Worm (Caenorhabditis elegans): ENCODE measurements around the gene F42H10.3.

DNA sequence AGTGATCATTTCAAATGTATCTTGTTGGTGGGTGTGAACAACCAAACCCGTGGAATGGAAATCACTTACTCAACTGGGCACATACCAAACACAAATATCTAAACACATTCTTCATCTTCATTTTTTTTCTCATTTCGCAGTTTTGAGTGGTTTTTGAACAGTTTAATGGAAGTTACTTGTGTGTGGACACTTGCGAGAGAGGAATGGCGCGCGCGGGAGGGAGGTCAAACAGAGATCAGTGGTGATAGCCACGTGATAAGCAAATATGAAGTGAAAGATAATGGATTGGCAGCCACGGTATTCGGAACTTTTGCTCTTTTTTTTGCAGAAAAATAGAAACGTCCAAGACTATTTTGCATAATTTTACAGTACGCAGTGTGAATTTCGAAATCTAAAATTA, 36.6 kb downstream of the F42H10.3 start:
- TF ChIP-seq lin-13 (tag; optimal IDR thresholded peaks at IDR 0.05), result no peak
- TF ChIP-seq mep-1 (tag; optimal IDR thresholded peaks at IDR 0.05), result no peak
- TF ChIP-seq unc-62 (GFP tag; optimal IDR thresholded peaks at IDR 0.05), result no peak
- no peak for TF ChIP-seq lsy-2 (tag; optimal IDR thresholded peaks at IDR 0.05)
- TF ChIP-seq nhr-28 (tag; optimal IDR thresholded peaks at IDR 0.05), result no peak
- no peak for TF ChIP-seq nhr-2 (tag; optimal IDR thresholded peaks at IDR 0.05)
- no peak for TF ChIP-seq sptf-1 (tag; optimal IDR thresholded peaks at IDR 0.05)
- TF ChIP-seq unc-39 (tag; optimal IDR thresholded peaks at IDR 0.05), result no peak
- TF ChIP-seq pha-4 (tag; optimal IDR thresholded peaks at IDR 0.05), result no peak
- no peak for TF ChIP-seq nhr-12 (tag; optimal IDR thresholded peaks at IDR 0.05)
- TF ChIP-seq unc-120 (tag; optimal IDR thresholded peaks at IDR 0.05; ENCODE audit: poor library complexity, severe bottlenecking), result no peak
- no peak for TF ChIP-seq ceh-43 (GFP tag; optimal IDR thresholded peaks at IDR 0.05)

Data from whole organism, mixed stage, embryonic.